Worm (Caenorhabditis elegans): ENCODE measurements around the gene fbxa-69.

The fbxa-69 gene

DNA sequence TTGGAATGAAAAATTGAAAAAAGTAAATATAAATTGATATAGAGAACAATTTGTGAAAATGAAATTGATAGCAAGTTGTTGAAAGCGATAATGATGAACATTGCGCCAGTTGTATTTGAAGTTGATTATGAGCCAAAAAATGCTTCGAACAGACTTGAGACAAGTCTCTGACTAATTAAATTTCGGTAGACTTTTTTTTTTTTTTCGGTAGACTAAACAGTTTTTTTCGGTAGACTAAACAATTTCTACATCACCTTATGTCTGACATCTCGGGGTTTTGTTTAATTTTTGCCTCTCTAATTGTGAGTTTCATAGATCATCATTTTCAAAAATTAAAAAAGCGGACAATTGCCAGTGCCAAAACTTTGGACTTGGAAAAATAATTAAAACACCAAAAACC, 17.9 kb upstream of the fbxa-69 start, which contains the start of gene srbc-54:
srbc-54 (minus strand) TSS at position 101 of the 400 bp plus-strand sequence.
- no peak for TF ChIP-seq ceh-43 (GFP tag; optimal IDR thresholded peaks at IDR 0.05)
- TF ChIP-seq lin-13 (tag; optimal IDR thresholded peaks at IDR 0.05): no peak
- no peak for TF ChIP-seq tbx-8 (GFP tag; optimal IDR thresholded peaks at IDR 0.05)
- no peak for TF ChIP-seq mab-5 (tag; optimal IDR thresholded peaks at IDR 0.05)

DNA sequence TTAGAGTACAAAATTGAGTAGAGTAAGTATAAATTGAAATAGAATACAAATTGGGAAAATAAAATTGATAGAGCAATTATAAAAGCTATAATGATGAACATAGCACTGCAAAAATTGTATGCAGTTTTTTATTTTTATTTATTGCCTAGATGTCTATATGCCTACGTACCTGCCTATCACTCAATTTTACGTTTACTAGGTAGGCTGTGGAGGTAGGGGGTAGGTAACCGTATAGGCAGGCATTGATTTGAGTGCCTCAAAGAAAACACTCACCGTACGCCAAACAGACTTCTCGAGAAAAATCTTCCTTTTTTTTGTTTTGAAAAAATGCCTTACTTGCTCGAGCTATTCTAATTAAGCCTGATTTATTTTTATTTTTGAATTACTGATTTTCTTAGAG, 15.8 kb upstream of the fbxa-69 start, which contains the start of gene srbc-56:
srbc-56 (minus strand) TSS at position 101 of the 400 bp plus-strand sequence.
- TF ChIP-seq ceh-39 (tag; optimal IDR thresholded peaks at IDR 0.05): no peak
- no peak for TF ChIP-seq snpc-4 (tag; optimal IDR thresholded peaks at IDR 0.05)
- no peak for TF ChIP-seq mab-5 (tag; optimal IDR thresholded peaks at IDR 0.05)
- TF ChIP-seq flh-1 (GFP tag; optimal IDR thresholded peaks at IDR 0.05): no peak
- no peak for TF ChIP-seq tbx-8 (GFP tag; optimal IDR thresholded peaks at IDR 0.05)
- TF ChIP-seq nhr-28 (tag; optimal IDR thresholded peaks at IDR 0.05): no peak
- TF ChIP-seq hlh-1 (tag; optimal IDR thresholded peaks at IDR 0.05): no peak
- TF ChIP-seq ceh-83 (GFP tag; optimal IDR thresholded peaks at IDR 0.05): no peak

DNA sequence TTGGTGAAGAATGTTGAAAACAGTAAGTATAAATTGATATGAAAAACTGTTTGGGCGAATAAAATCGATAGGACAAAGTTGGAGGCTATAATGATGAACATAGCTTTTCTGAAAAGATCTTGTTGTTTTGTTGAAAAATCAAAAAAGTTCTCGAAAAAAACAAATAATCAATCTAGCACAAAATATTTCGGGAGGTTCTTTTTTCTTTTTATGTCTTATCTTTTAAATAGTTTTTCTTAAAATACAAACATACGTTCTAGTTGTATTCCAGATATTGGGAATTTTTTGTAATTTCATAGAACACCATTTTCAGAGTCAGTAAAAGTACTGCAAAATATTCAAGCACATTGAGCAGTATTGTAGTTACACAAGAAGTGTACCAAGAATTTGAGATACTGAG, 14.1 kb upstream of the fbxa-69 start, which contains the start of gene srbc-55:
srbc-55 (minus strand) TSS at position 101 of the 400 bp plus-strand sequence.
- TF ChIP-seq zip-8 (tag; optimal IDR thresholded peaks at IDR 0.05) (no peak), nhr-2 (tag; optimal IDR thresholded peaks at IDR 0.05) (no peak), unc-39 (tag; optimal IDR thresholded peaks at IDR 0.05) (no peak), elt-3 (tag; optimal IDR thresholded peaks at IDR 0.05) (no peak), cnd-1 (tag; optimal IDR thresholded peaks at IDR 0.05) (no peak), ham-2 (GFP tag; optimal IDR thresholded peaks at IDR 0.05) (no peak), mep-1 (tag; optimal IDR thresholded peaks at IDR 0.05) (no peak), unc-120 (tag; optimal IDR thresholded peaks at IDR 0.05; ENCODE audit: poor library complexity, severe bottlenecking) (no peak), ceh-83 (GFP tag; optimal IDR thresholded peaks at IDR 0.05) (no peak)

DNA sequence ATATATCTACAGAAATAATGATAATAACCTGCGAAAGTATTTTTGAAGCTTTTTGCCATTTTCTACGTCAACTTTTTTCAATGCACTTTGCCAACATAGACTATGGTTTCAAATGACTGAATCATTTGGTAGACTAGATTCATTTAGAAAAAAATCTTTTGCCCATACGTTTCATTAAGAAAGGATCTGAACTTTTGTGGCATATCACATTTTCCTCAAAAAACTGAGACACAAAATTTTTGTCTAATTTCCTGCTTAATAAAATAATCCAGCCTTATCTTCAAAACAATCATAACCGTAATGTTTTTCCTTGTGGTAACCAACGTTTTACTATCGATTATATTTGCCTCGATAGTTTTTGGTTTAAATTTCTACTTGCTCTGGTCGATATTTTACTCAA, 10.3 kb upstream of the fbxa-69 start, which contains the start of gene srbc-51:
srbc-51 (plus strand) TSS at position 301 of the 400 bp plus-strand sequence.
- no peak for TF ChIP-seq mls-2 (tag; optimal IDR thresholded peaks at IDR 0.05)
- no peak for TF ChIP-seq unc-62 (GFP tag; optimal IDR thresholded peaks at IDR 0.05)
- TF ChIP-seq ces-1 (GFP tag; optimal IDR thresholded peaks at IDR 0.05): no peak

DNA sequence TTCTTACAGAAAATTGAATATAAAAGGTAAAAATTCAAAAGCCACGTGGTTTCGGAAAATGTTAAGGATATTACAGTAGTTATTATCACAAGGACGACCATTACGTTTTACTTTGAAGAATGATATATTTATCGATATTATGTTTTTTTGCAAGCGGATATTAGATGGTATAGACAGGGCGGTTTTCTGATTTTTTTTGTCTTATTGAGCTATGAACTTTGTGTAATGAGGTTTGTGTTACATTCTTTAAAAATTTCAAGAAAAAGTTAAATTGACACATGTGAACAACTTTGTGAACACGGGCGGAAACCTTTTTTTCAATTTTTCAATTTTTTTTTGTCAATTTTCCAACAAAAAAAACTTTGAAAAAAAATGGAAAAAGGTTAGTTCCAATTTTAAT, 9.1 kb upstream of the fbxa-69 start, which contains the start of gene srbc-50:
srbc-50 (minus strand) TSS at position 101 of the 400 bp plus-strand sequence.
- TF ChIP-seq sem-2 (GFP tag; optimal IDR thresholded peaks at IDR 0.05) (no peak), ceh-39 (tag; optimal IDR thresholded peaks at IDR 0.05) (no peak), lsy-2 (tag; optimal IDR thresholded peaks at IDR 0.05) (no peak), M03D4.4 (tag; optimal IDR thresholded peaks at IDR 0.05) (no peak), ceh-83 (GFP tag; optimal IDR thresholded peaks at IDR 0.05) (no peak), elt-3 (tag; optimal IDR thresholded peaks at IDR 0.05) (no peak)

DNA sequence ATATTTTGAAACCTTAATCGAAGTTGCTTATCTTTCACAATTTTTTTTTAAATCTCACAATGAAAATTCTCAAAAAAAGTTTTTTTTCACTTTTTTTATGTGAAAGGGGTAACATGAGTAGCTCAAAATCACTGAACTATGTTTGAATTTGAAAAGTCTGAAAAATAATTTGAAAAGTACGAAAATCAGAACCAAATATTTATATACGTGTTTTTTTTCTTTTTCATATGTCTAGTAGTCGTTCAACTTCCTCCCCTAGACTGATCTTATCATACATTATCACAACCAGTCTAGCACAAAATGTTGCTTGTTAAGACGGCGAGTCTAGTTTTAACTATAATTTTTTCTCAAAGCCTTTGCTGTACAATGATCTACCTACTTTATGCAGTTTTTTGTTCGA, 5.6 kb upstream of the fbxa-69 start, which contains the start of gene srbc-49:
srbc-49 (plus strand) TSS at position 301 of the 400 bp plus-strand sequence.
- TF ChIP-seq nhr-12 (tag; optimal IDR thresholded peaks at IDR 0.05) (no peak), elt-3 (tag; optimal IDR thresholded peaks at IDR 0.05) (no peak), mab-5 (tag; optimal IDR thresholded peaks at IDR 0.05) (no peak), nhr-28 (tag; optimal IDR thresholded peaks at IDR 0.05) (no peak), zip-8 (tag; optimal IDR thresholded peaks at IDR 0.05) (no peak), nhr-76 (tag; optimal IDR thresholded peaks at IDR 0.05) (no peak), pha-4 (tag; optimal IDR thresholded peaks at IDR 0.05) (no peak)

DNA sequence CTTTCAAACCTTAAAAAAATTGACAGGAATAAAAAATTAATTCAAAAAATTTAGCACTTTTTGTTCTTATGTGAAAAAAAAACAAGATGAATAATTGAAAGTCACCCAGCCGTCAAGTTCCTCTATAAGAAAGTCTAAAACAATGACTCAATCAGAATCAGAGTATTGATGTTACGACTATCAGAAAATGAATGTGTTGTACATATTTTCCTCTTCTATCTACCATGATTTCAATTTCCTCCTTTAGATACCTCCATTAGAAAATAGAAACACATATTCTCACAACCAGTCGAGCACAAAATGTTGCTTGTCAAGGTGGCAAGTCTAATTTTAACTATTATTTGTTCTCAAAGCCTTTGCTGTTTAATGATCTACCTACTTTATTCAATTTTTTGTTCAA, 4.2 kb upstream of the fbxa-69 start, which contains the start of gene srbc-48:
srbc-48 (plus strand) TSS at position 301 of the 400 bp plus-strand sequence.
- TF ChIP-seq lin-32 (GFP tag; optimal IDR thresholded peaks at IDR 0.05) (no peak), flh-1 (GFP tag; optimal IDR thresholded peaks at IDR 0.05) (no peak)

Measured in whole organism, mixed stage, embryonic.